Fruit fly (Drosophila melanogaster) whole organism, embryonic: ENCODE measurements around the gene tipE.

ENCODE experiments used
- Adf1 ChIP-seq: fragments of 200-800 bp; sonication (Bioruptor generic); IDR thresholded peaks from 2 replicates; pipeline ENCODE4 v1.3.6; 2022; ENCODE audit warnings: missing biosample characterization, missing genetic modification characterization
- Asciz ChIP-seq: fragments of 200-800 bp; sonication (Bioruptor generic); optimal IDR thresholded peaks from 2 replicates; lab custom pipeline; 2017; ENCODE audit warnings: missing biosample characterization, mild to moderate bottlenecking, missing genetic modification characterization, missing genetic modification reagents
- BEAF-32 ChIP-seq: fragments of 200-800 bp; sonication (Bioruptor generic); optimal IDR thresholded peaks from 3 replicates; lab custom pipeline; 2017; ENCODE audit warnings: missing biosample characterization, missing genetic modification characterization, mild to moderate bottlenecking, moderate library complexity, missing genetic modification reagents
- BtbVII ChIP-seq: fragments of 200-800 bp; sonication (Bioruptor generic); optimal IDR thresholded peaks from 3 replicates; lab custom pipeline; 2017; ENCODE audit warnings: missing biosample characterization, mild to moderate bottlenecking, missing genetic modification characterization
- CG10543 ChIP-seq: fragments of 200-800 bp; sonication (Bioruptor generic); optimal IDR thresholded peaks from 3 replicates; lab custom pipeline; 2017; ENCODE audit warnings: missing biosample characterization, mild to moderate bottlenecking, missing genetic modification characterization, moderate library complexity
- CG10979 ChIP-seq: fragments of 200-800 bp; sonication (Bioruptor generic); optimal IDR thresholded peaks from 2 replicates; lab custom pipeline; 2018; ENCODE audit warnings: missing biosample characterization, mild to moderate bottlenecking, missing genetic modification characterization, moderate library complexity
- CG1603 ChIP-seq: fragments of 200-800 bp; sonication (Bioruptor generic); optimal IDR thresholded peaks from 2 replicates; lab custom pipeline; 2019; ENCODE audit warnings: missing biosample characterization, mild to moderate bottlenecking, missing genetic modification characterization, moderate library complexity
- CG2202 ChIP-seq: fragments of 200-800 bp; sonication (Bioruptor generic); optimal IDR thresholded peaks from 2 replicates; lab custom pipeline; 2018; ENCODE audit warnings: missing biosample characterization, mild to moderate bottlenecking, missing genetic modification characterization
- CG2678 ChIP-seq: fragments of 200-800 bp; sonication (Bioruptor generic); optimal IDR thresholded peaks from 3 replicates; lab custom pipeline; 2019; ENCODE audit warnings: missing biosample characterization, mild to moderate bottlenecking, missing genetic modification characterization, moderate library complexity
- CG32532 ChIP-seq: fragments of 200-800 bp; sonication (Bioruptor generic); IDR thresholded peaks from 2 replicates; pipeline ENCODE4 v1.3.6; 2022; ENCODE audit warnings: missing biosample characterization, missing genetic modification characterization
- CG3407 ChIP-seq: fragments of 200-800 bp; sonication (Bioruptor generic); optimal IDR thresholded peaks from 2 replicates; lab custom pipeline; 2018; ENCODE audit warnings: missing biosample characterization, mild to moderate bottlenecking, missing genetic modification characterization
- CG34422 ChIP-seq: fragments of 200-800 bp; sonication (Bioruptor generic); IDR thresholded peaks from 3 replicates; pipeline ENCODE4 v1.3.6; 2022; ENCODE audit warnings: missing biosample characterization, missing genetic modification characterization
- CG43689 ChIP-seq: fragments of 200-800 bp; sonication (Bioruptor generic); IDR thresholded peaks from 2 replicates; pipeline ENCODE4 v1.3.6; 2022; ENCODE audit warnings: missing biosample characterization, missing genetic modification characterization
- CG4707 ChIP-seq: fragments of 200-800 bp; sonication (Bioruptor generic); optimal IDR thresholded peaks from 2 replicates; lab custom pipeline; 2018; ENCODE audit warnings: missing biosample characterization, mild to moderate bottlenecking, missing genetic modification characterization, moderate library complexity
- CG5180 ChIP-seq: fragments of 200-800 bp; sonication (Bioruptor generic); optimal IDR thresholded peaks from 3 replicates; lab custom pipeline; 2017; ENCODE audit warnings: missing biosample characterization, missing genetic modification characterization, mild to moderate bottlenecking, moderate library complexity, missing genetic modification reagents
- CG6791 ChIP-seq: fragments of 200-800 bp; sonication (Bioruptor generic); IDR thresholded peaks from 3 replicates; pipeline ENCODE4 v1.3.6; 2022; ENCODE audit warnings: missing biosample characterization, missing genetic modification characterization; ENCODE audit not compliant: partially characterized antibody
- CG6813 ChIP-seq: fragments of 200-800 bp; sonication (Bioruptor generic); optimal IDR thresholded peaks from 2 replicates; lab custom pipeline; 2017; ENCODE audit warnings: missing biosample characterization, missing genetic modification characterization, mild to moderate bottlenecking, moderate library complexity, missing genetic modification reagents
- CG7745 ChIP-seq: fragments of 200-800 bp; sonication (Bioruptor generic); optimal IDR thresholded peaks from 2 replicates; lab custom pipeline; 2018; ENCODE audit warnings: missing biosample characterization, mild to moderate bottlenecking, missing genetic modification characterization, moderate library complexity
- Camta ChIP-seq: fragments of 200-800 bp; sonication (Bioruptor generic); optimal IDR thresholded peaks from 2 replicates; lab custom pipeline; 2016; ENCODE audit warnings: missing biosample characterization, missing genetic modification characterization
- CrebB ChIP-seq: fragments of 200-800 bp; sonication (Bioruptor generic); optimal IDR thresholded peaks from 3 replicates; lab custom pipeline; 2018; ENCODE audit warnings: missing biosample characterization, mild to moderate bottlenecking, missing genetic modification characterization
- D19A ChIP-seq: fragments of 200-800 bp; optimal IDR thresholded peaks from 3 replicates; lab custom pipeline; 2019; ENCODE audit warnings: missing biosample characterization, mild to moderate bottlenecking, missing genetic modification characterization, moderate library complexity
- Dip3 ChIP-seq: fragments of 200-800 bp; sonication (Bioruptor generic); optimal IDR thresholded peaks from 3 replicates; lab custom pipeline; 2016; ENCODE audit warnings: missing biosample characterization, missing genetic modification characterization
- E2f2 ChIP-seq: fragments of 200-800 bp; sonication (Bioruptor generic); IDR thresholded peaks from 2 replicates; pipeline ENCODE4 v1.3.6; 2022; ENCODE audit warnings: missing biosample characterization, missing genetic modification characterization
- Fer1 ChIP-seq: fragments of 200-800 bp; sonication (Bioruptor generic); optimal IDR thresholded peaks from 2 replicates; lab custom pipeline; 2017; ENCODE audit warnings: missing biosample characterization, mild to moderate bottlenecking, missing genetic modification characterization
- Fer2 ChIP-seq: fragments of 200-800 bp; sonication (Bioruptor generic); optimal IDR thresholded peaks from 2 replicates; lab custom pipeline; 2018; ENCODE audit warnings: missing biosample characterization, mild to moderate bottlenecking, missing genetic modification characterization, moderate library complexity
- H15 ChIP-seq: fragments of 200-800 bp; sonication (Bioruptor generic); IDR thresholded peaks from 3 replicates; pipeline ENCODE4 v1.3.6; 2022; ENCODE audit warnings: missing biosample characterization, missing genetic modification characterization
- HHEX ChIP-seq: fragments of 200-800 bp; sonication (Bioruptor generic); optimal IDR thresholded peaks from 3 replicates; lab custom pipeline; 2017; ENCODE audit warnings: missing biosample characterization, mild to moderate bottlenecking, missing genetic modification characterization, missing genetic modification reagents
- HLH54F ChIP-seq: fragments of 200-800 bp; sonication (Bioruptor generic); optimal IDR thresholded peaks from 3 replicates; lab custom pipeline; 2016; ENCODE audit warnings: missing biosample characterization, missing genetic modification characterization
- Hr78 ChIP-seq, 2 experiments: fragments of 200-800 bp in 1 of 2; fragments of >200 bp in 1 of 2; sonication (Bioruptor generic) in 1 of 2; optimal IDR thresholded peaks; 2 replicates each; lab custom pipeline; 2017 to 2019; ENCODE audit warnings: missing biosample characterization in 2 of 2, missing genetic modification characterization in 2 of 2, mild to moderate bottlenecking in 1 of 2, moderate library complexity in 1 of 2
- Med ChIP-seq: fragments of 200-800 bp; sonication (Bioruptor generic); peaks from one replicate; lab custom pipeline; 2016; ENCODE audit warnings: missing biosample characterization, missing genetic modification characterization, mild to moderate bottlenecking, inconsistent platforms, moderate library complexity
- Nf-YB ChIP-seq: fragments of 200-800 bp; sonication (Bioruptor generic); optimal IDR thresholded peaks from 3 replicates; lab custom pipeline; 2019; ENCODE audit warnings: missing biosample characterization, mild to moderate bottlenecking, missing genetic modification characterization, moderate library complexity
- Oaz ChIP-seq: fragments of 200-800 bp; sonication (Bioruptor generic); IDR thresholded peaks from 2 replicates; pipeline ENCODE4 v1.3.6; 2022; ENCODE audit warnings: missing biosample characterization, missing genetic modification characterization
- Rfx ChIP-seq: fragments of 200-800 bp; sonication (Bioruptor generic); IDR thresholded peaks from 2 replicates; pipeline ENCODE4 v1.3.6; 2022; ENCODE audit warnings: missing biosample characterization, missing genetic modification characterization
- Sox100B ChIP-seq: fragments of 200-800 bp; sonication (Bioruptor generic); optimal IDR thresholded peaks from 3 replicates; lab custom pipeline; 2018; ENCODE audit warnings: missing biosample characterization, mild to moderate bottlenecking, missing genetic modification characterization
- bsh ChIP-seq, 2 experiments: fragments of 200-800 bp; sonication (Bioruptor generic); optimal IDR thresholded peaks; 2 replicates each; lab custom pipeline; 2017 to 2018; ENCODE audit warnings: mild to moderate bottlenecking in 2 of 2, missing biosample characterization in 2 of 2, missing genetic modification characterization in 2 of 2, moderate library complexity in 1 of 2
- ci ChIP-seq: fragments of 200-800 bp; sonication (Bioruptor generic); IDR thresholded peaks from 3 replicates; pipeline ENCODE4 v1.3.6; 2022; ENCODE audit warnings: missing biosample characterization, missing genetic modification characterization
- cwo ChIP-seq: fragments of 200-800 bp; sonication (Bioruptor generic); optimal IDR thresholded peaks from 3 replicates; lab custom pipeline; 2017; ENCODE audit warnings: missing biosample characterization, missing genetic modification characterization, mild to moderate bottlenecking, moderate library complexity, missing genetic modification reagents
- fd64A ChIP-seq: fragments of 200-800 bp; sonication (Bioruptor generic); optimal IDR thresholded peaks from 3 replicates; lab custom pipeline; 2018; ENCODE audit warnings: missing biosample characterization, mild to moderate bottlenecking, missing genetic modification characterization
- lbe ChIP-seq: fragments of 200-800 bp; sonication (Bioruptor generic); optimal IDR thresholded peaks from 2 replicates; lab custom pipeline; 2016; ENCODE audit warnings: missing biosample characterization, mild to moderate bottlenecking, missing genetic modification characterization
- nerfin-1 ChIP-seq: fragments of 200-800 bp; sonication (Bioruptor generic); optimal IDR thresholded peaks from 3 replicates; lab custom pipeline; 2019; ENCODE audit warnings: missing biosample characterization, mild to moderate bottlenecking, missing genetic modification characterization, moderate library complexity
- nerfin-2 ChIP-seq: fragments of 200-800 bp; sonication (Bioruptor generic); IDR thresholded peaks from 2 replicates; pipeline ENCODE4 v1.3.6; 2022; ENCODE audit warnings: missing biosample characterization, missing genetic modification characterization; ENCODE audit not compliant: partially characterized antibody
- nmo ChIP-seq: fragments of 200-800 bp; sonication (Bioruptor generic); optimal IDR thresholded peaks from 2 replicates; lab custom pipeline; 2018; ENCODE audit warnings: missing biosample characterization, mild to moderate bottlenecking, missing genetic modification characterization, moderate library complexity
- nom ChIP-seq: fragments of 200-800 bp; sonication (Bioruptor generic); optimal IDR thresholded peaks from 2 replicates; lab custom pipeline; 2017; ENCODE audit warnings: missing biosample characterization, missing genetic modification characterization, mild to moderate bottlenecking, moderate library complexity, missing genetic modification reagents
- odd ChIP-seq: fragments of 200-800 bp; sonication (Bioruptor generic); optimal IDR thresholded peaks from 2 replicates; lab custom pipeline; 2017; ENCODE audit warnings: missing biosample characterization, mild to moderate bottlenecking, missing genetic modification characterization
- peb ChIP-seq: fragments of 200-800 bp; sonication (Bioruptor generic); IDR thresholded peaks from 2 replicates; pipeline ENCODE4 v1.3.6; 2022; ENCODE audit warnings: missing biosample characterization, missing genetic modification characterization
- so ChIP-seq: fragments of 200-800 bp; sonication (Bioruptor generic); IDR thresholded peaks from 3 replicates; pipeline ENCODE4 v1.3.6; 2022; ENCODE audit warnings: missing biosample characterization, missing genetic modification characterization
- ttk ChIP-seq: fragments of 200-800 bp; sonication (Bioruptor generic); IDR thresholded peaks from 2 replicates; pipeline ENCODE4 v2.1.2; 2022; ENCODE audit warnings: missing biosample characterization, missing genetic modification characterization

The tipE gene

dm6 chr3L:4220679-4221078 is 32.4 kb downstream of the tipE start (continued):
- TF ChIP-seq Sox100B (peak; percentile 22), CG3407 (GFP tag; lab: Kevin White, UChicago) (peak; percentile 8), ci (GFP tag; lab: Robert Waterston, UW) (0 out of 3 replicates have a peak, but pooled peaks have one; percentile 46), BEAF-32 (GFP tag; lab: Kevin White, UChicago) (no peak), CG43689 (no peak), bsh (GFP tag; optimal IDR thresholded peaks at IDR 0.05; lab: Kevin White, UChicago) (peak in 1 of 2 experiments; percentile 21), CG2202 (tag; lab: Kevin White, UChicago) (no peak), Asciz (GFP tag; lab: Kevin White, UChicago) (peak; percentile 50), nerfin-1 (tag; lab: Kevin White, UChicago) (no peak), E2f2 (GFP tag; lab: Robert Waterston, UW) (no peak), lbe (peak; percentile 31), Med (GFP tag; lab: Kevin White, UChicago) (peak; percentile 37), D19A (tag; lab: Kevin White, UChicago) (no peak), Dip3 (GFP tag; lab: Kevin White, UChicago) (no peak), CG4707 (GFP tag; lab: Kevin White, UChicago) (peak; percentile 3)

- TF ChIP-seq CG2202 (tag; lab: Kevin White, UChicago) = no peak
- peak; percentile 99 for TF ChIP-seq cwo (GFP tag; lab: Kevin White, UChicago)
- TF ChIP-seq HLH54F (GFP tag; lab: Kevin White, UChicago) = no peak
- TF ChIP-seq H15 (GFP tag; lab: Robert Waterston, UW) = no peak
- TF ChIP-seq ttk (GFP tag; lab: Robert Waterston, UW) = 0 out of 2 replicates have a peak, but pooled peaks have one; percentile 26
- peak; percentile 19 for TF ChIP-seq CG7745 (tag; lab: Kevin White, UChicago)
- peak; percentile 9 for TF ChIP-seq CG6813 (GFP tag; lab: Kevin White, UChicago)
- TF ChIP-seq nerfin-2 (GFP tag; lab: Robert Waterston, UW) = no peak
- peak; percentile 35 for TF ChIP-seq BtbVII
- peak; percentile 10 for TF ChIP-seq nmo
- no peak for TF ChIP-seq fd64A
- peak; percentile 4 for TF ChIP-seq HHEX (GFP tag; lab: Kevin White, UChicago)
- TF ChIP-seq CrebB = peak; percentile 37
- no peak for TF ChIP-seq Camta (GFP tag; lab: Kevin White, UChicago)
- TF ChIP-seq CG10979 (tag; lab: Kevin White, UChicago) = no peak
- TF ChIP-seq CG5180 = peak; percentile 14
- no peak for TF ChIP-seq Oaz (GFP tag; lab: Robert Waterston, UW)
- TF ChIP-seq Rfx (GFP tag; lab: Robert Waterston, UW) = peak; percentile 42; the same call in 1 of the 2 replicates
- no peak for TF ChIP-seq CG34422 (GFP tag; lab: Robert Waterston, UW)
- peak; percentile 31 for TF ChIP-seq CG2678 (tag; lab: Kevin White, UChicago)
- TF ChIP-seq peb (GFP tag; lab: Robert Waterston, UW) = no peak
- TF ChIP-seq CG10543 (GFP tag; lab: Kevin White, UChicago) = peak; percentile 97
- TF ChIP-seq Adf1 (GFP tag; lab: Robert Waterston, UW) = peak; percentile 54
- TF ChIP-seq CG1603 (tag; lab: Kevin White, UChicago) = no peak
- peak; percentile 47 for TF ChIP-seq nom (GFP tag; lab: Kevin White, UChicago)
- peak; percentile 0 for TF ChIP-seq odd (GFP tag; lab: Kevin White, UChicago)
- TF ChIP-seq so (GFP tag; lab: Robert Waterston, UW) = 0 out of 3 replicates have a peak, but pooled peaks have one; percentile 41
- no peak for TF ChIP-seq Nf-YB (GFP tag; lab: Kevin White, UChicago)
- peak; percentile 6 for TF ChIP-seq Fer1
- peak; percentile 54; the same call in 1 of the 2 replicates for TF ChIP-seq CG32532
- TF ChIP-seq CG6791 (GFP tag; lab: Robert Waterston, UW) = 0 out of 3 replicates have a peak, but pooled peaks have one; percentile 33
- peak in 1 of 2 experiments; percentile 82 for TF ChIP-seq Hr78 (GFP tag; optimal IDR thresholded peaks at IDR 0.05; lab: Kevin White, UChicago)
- TF ChIP-seq Fer2 (tag; lab: Kevin White, UChicago) = no peak
Observed at dm6 chr3L:4221226-4221770, 33.0 kb downstream of the tipE start.
